Worm (Caenorhabditis elegans): ENCODE results near the gene ttr-38.

DNA sequence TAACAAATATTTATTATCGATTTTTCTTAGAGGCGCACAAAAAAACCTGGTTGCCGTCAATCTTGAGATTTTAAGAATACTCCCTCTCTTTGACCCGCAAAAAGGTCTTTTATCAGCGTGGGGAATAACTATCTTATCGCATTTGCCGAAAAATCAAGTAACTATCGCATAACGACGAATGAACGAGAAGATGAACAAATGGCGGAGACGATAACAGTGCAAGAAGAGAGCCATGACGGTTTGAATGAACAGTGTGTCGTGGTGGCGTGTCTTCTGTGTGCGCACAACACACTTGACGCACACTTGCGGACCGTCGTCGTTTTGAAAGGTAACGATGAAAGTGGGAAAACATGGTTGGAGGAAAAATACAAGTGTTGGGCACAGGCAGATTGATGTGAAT is 42.4 kb downstream of the ttr-38 start:
- no peak for TF ChIP-seq madf-8 (GFP tag; conservative IDR thresholded peaks at IDR 0.05)
- no peak for TF ChIP-seq snpc-4 (GFP tag; optimal IDR thresholded peaks at IDR 0.05)
- TF ChIP-seq snpc-4 (tag; optimal IDR thresholded peaks at IDR 0.05), result no peak
- TF ChIP-seq nfya-1 (tag; optimal IDR thresholded peaks at IDR 0.05; ENCODE audit: borderline replicate concordance, insufficient read depth), result no peak

Data from whole organism, young adult.